Worm (Caenorhabditis elegans) whole organism, mixed stage, embryonic: Measurements from ENCODE around the gene unc-7.

Experiments used
- M03D4.4 ChIP-seq: sonication (generic microtip); optimal IDR thresholded peaks from 2 replicates; lab custom pipeline; 2017; ENCODE audit warnings: mild to moderate bottlenecking, missing genetic modification characterization, missing compliant biosample characterization
- bed-3 ChIP-seq: fragments of 200-800 bp; sonication (Bioruptor generic); optimal IDR thresholded peaks from 3 replicates; lab custom pipeline; 2018; ENCODE audit warnings: mild to moderate bottlenecking, missing genetic modification characterization, moderate library complexity, missing compliant biosample characterization
- blmp-1 ChIP-seq: fragments of 150-350 bp; optimal IDR thresholded peaks from 2 replicates; lab custom pipeline; 2014; ENCODE audit warnings: missing biosample characterization, missing genetic modification characterization
- ceh-39 ChIP-seq: fragments of 150-350 bp; optimal IDR thresholded peaks from 2 replicates; lab custom pipeline; 2014; ENCODE audit warnings: missing biosample characterization, missing genetic modification characterization
- ceh-43 ChIP-seq: fragments of 200-800 bp; sonication (Bioruptor generic); optimal IDR thresholded peaks from 2 replicates; lab custom pipeline; 2018; ENCODE audit warnings: mild to moderate bottlenecking, missing genetic modification characterization, moderate library complexity, missing compliant biosample characterization
- ceh-83 ChIP-seq: fragments of 200-800 bp; sonication (Bioruptor generic); optimal IDR thresholded peaks from 2 replicates; lab custom pipeline; 2018; ENCODE audit warnings: mild to moderate bottlenecking, missing genetic modification characterization, missing compliant biosample characterization
- ces-1 ChIP-seq: fragments of 150-350 bp; optimal IDR thresholded peaks from 2 replicates; lab custom pipeline; 2014; ENCODE audit warnings: missing biosample characterization, missing genetic modification reagents, missing genetic modification characterization
- cnd-1 ChIP-seq: fragments of 200-800 bp; sonication (Bioruptor generic); optimal IDR thresholded peaks from 2 replicates; lab custom pipeline; 2018; ENCODE audit warnings: mild to moderate bottlenecking, missing genetic modification characterization, missing compliant biosample characterization
- drap-1 ChIP-seq: fragments of 200-800 bp; sonication (Bioruptor generic); optimal IDR thresholded peaks from 3 replicates; lab custom pipeline; 2018; ENCODE audit warnings: mild to moderate bottlenecking, missing genetic modification characterization, missing compliant biosample characterization
- elt-1 ChIP-seq: sonication (generic microtip); optimal IDR thresholded peaks from 2 replicates; lab custom pipeline; 2017; ENCODE audit warnings: missing genetic modification characterization, mild to moderate bottlenecking, missing compliant biosample characterization, antibody characterized with exemption, moderate library complexity, borderline replicate concordance; ENCODE audit not compliant: insufficient read depth
- elt-3 ChIP-seq: fragments of 150-350 bp; optimal IDR thresholded peaks from 2 replicates; lab custom pipeline; 2014; ENCODE audit warnings: missing biosample characterization, missing genetic modification characterization
- flh-1 ChIP-seq: fragments of 200-800 bp; sonication (Bioruptor generic); optimal IDR thresholded peaks from 2 replicates; lab custom pipeline; 2018; ENCODE audit warnings: mild to moderate bottlenecking, missing genetic modification characterization, moderate library complexity, missing compliant biosample characterization
- ham-2 ChIP-seq: fragments of 200-800 bp; sonication (Bioruptor generic); optimal IDR thresholded peaks from 2 replicates; lab custom pipeline; 2018; ENCODE audit warnings: mild to moderate bottlenecking, missing genetic modification characterization, missing compliant biosample characterization
- hlh-1 ChIP-seq: fragments of 150-350 bp; optimal IDR thresholded peaks from 2 replicates; lab custom pipeline; 2014; ENCODE audit warnings: missing biosample characterization, missing genetic modification reagents, missing genetic modification characterization
- lin-13 ChIP-seq: fragments of 150-350 bp; optimal IDR thresholded peaks from 2 replicates; lab custom pipeline; 2014; ENCODE audit warnings: missing biosample characterization, missing genetic modification characterization
- lin-32 ChIP-seq: fragments of 200-800 bp; sonication (Bioruptor generic); optimal IDR thresholded peaks from 2 replicates; lab custom pipeline; 2018; ENCODE audit warnings: mild to moderate bottlenecking, missing genetic modification characterization, missing compliant biosample characterization
- lsy-2 ChIP-seq: fragments of 150-350 bp; optimal IDR thresholded peaks from 2 replicates; lab custom pipeline; 2014; ENCODE audit warnings: missing biosample characterization, missing genetic modification characterization
- mab-5 ChIP-seq: fragments of 150-350 bp; optimal IDR thresholded peaks from 2 replicates; lab custom pipeline; 2014; ENCODE audit warnings: missing biosample characterization, missing genetic modification characterization
- mep-1 ChIP-seq: fragments of 150-350 bp; optimal IDR thresholded peaks from 2 replicates; lab custom pipeline; 2017; ENCODE audit warnings: missing biosample characterization, missing genetic modification reagents, missing genetic modification characterization, inconsistent platforms
- mls-2 ChIP-seq: sonication (generic microtip); optimal IDR thresholded peaks from 2 replicates; lab custom pipeline; 2016; ENCODE audit warnings: mild to moderate bottlenecking, missing genetic modification characterization, moderate library complexity, missing compliant biosample characterization
- nhr-12 ChIP-seq: fragments of 150-350 bp; optimal IDR thresholded peaks from 2 replicates; lab custom pipeline; 2014; ENCODE audit warnings: missing biosample characterization, missing genetic modification characterization
- nhr-2 ChIP-seq: fragments of 150-350 bp; optimal IDR thresholded peaks from 2 replicates; lab custom pipeline; 2014; ENCODE audit warnings: missing biosample characterization, missing genetic modification characterization
- nhr-237 ChIP-seq: fragments of 150-350 bp; optimal IDR thresholded peaks from 2 replicates; lab custom pipeline; 2014; ENCODE audit warnings: missing biosample characterization, missing genetic modification characterization
- nhr-28 ChIP-seq: fragments of 150-350 bp; optimal IDR thresholded peaks from 2 replicates; lab custom pipeline; 2014; ENCODE audit warnings: missing biosample characterization, missing genetic modification characterization
- nhr-76 ChIP-seq: sonication (generic microtip); optimal IDR thresholded peaks from 2 replicates; lab custom pipeline; 2017; ENCODE audit warnings: missing biosample characterization, missing genetic modification characterization
- pha-4 ChIP-seq: fragments of 150-350 bp; optimal IDR thresholded peaks from 2 replicates; lab custom pipeline; 2018; ENCODE audit warnings: missing biosample characterization, missing genetic modification reagents, missing genetic modification characterization
- sem-2 ChIP-seq: fragments of 200-800 bp; sonication (Bioruptor generic); optimal IDR thresholded peaks from 2 replicates; lab custom pipeline; 2018; ENCODE audit warnings: mild to moderate bottlenecking, missing genetic modification characterization, missing compliant biosample characterization
- snpc-4 ChIP-seq: fragments of 150-350 bp; optimal IDR thresholded peaks from 2 replicates; lab custom pipeline; 2014; ENCODE audit warnings: missing biosample characterization, missing genetic modification characterization
- sptf-1 ChIP-seq: sonication (generic microtip); optimal IDR thresholded peaks from 2 replicates; lab custom pipeline; 2017; ENCODE audit warnings: mild to moderate bottlenecking, missing genetic modification characterization, moderate library complexity, missing compliant biosample characterization
- tbx-8 ChIP-seq: fragments of 200-800 bp; sonication (Bioruptor generic); optimal IDR thresholded peaks from 2 replicates; lab custom pipeline; 2018; ENCODE audit warnings: mild to moderate bottlenecking, missing genetic modification characterization, moderate library complexity, missing compliant biosample characterization
- unc-120 ChIP-seq: sonication (generic microtip); optimal IDR thresholded peaks from 2 replicates; lab custom pipeline; 2017; ENCODE audit warnings: missing genetic modification characterization, missing compliant biosample characterization; ENCODE audit not compliant: poor library complexity, severe bottlenecking
- unc-39 ChIP-seq: fragments of 150-350 bp; optimal IDR thresholded peaks from 2 replicates; lab custom pipeline; 2014; ENCODE audit warnings: missing biosample characterization, missing genetic modification characterization
- unc-62 ChIP-seq: fragments of 150-350 bp; optimal IDR thresholded peaks from 2 replicates; lab custom pipeline; 2014; ENCODE audit warnings: missing biosample characterization, missing genetic modification reagents, missing genetic modification characterization
- zip-8 ChIP-seq: fragments of 150-350 bp; optimal IDR thresholded peaks from 2 replicates; lab custom pipeline; 2014; ENCODE audit warnings: missing biosample characterization, missing genetic modification characterization
- ztf-11 ChIP-seq: fragments of 150-350 bp; optimal IDR thresholded peaks from 2 replicates; lab custom pipeline; 2014; ENCODE audit warnings: missing biosample characterization, missing genetic modification characterization

unc-7 gene

DNA sequence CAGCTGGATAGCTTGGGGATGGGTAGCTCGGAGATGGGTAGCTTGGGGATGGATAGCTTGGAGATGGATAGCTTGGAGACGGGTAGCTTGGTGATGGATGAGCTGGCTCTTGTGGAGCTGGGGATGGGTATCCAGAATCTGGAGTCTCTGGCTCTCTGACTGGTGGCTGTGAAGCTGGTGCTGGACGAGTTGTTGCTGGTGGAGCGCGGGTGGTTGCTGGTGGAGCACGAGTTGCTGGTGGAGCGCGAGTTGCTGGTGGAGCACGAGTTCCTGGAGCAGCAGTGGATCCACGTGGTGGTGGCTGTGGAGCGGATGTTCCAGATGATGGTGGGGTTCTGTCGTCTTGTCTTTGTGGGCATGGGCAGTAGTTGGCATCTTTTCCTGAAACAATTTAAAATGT is 27.7 kb upstream of the unc-7 start:
- TF ChIP-seq ham-2 (GFP tag; lab: Kevin White, UChicago): no peak
- no peak for TF ChIP-seq sem-2 (GFP tag; lab: Kevin White, UChicago)
- no peak for TF ChIP-seq mep-1 (tag; lab: Kevin White, UChicago)
- no peak for TF ChIP-seq M03D4.4 (tag; lab: Kevin White, UChicago)
- TF ChIP-seq nhr-76 (tag; lab: Kevin White, UChicago): no peak
- TF ChIP-seq lsy-2 (tag; lab: Kevin White, UChicago): no peak
- no peak for TF ChIP-seq lin-32 (GFP tag; lab: Kevin White, UChicago)
- TF ChIP-seq snpc-4 (tag; lab: Kevin White, UChicago): no peak
- TF ChIP-seq cnd-1 (tag; lab: Kevin White, UChicago): no peak
- no peak for TF ChIP-seq hlh-1
- TF ChIP-seq ceh-39: no peak
- TF ChIP-seq drap-1 (GFP tag; lab: Kevin White, UChicago): no peak
- no peak for TF ChIP-seq mls-2 (tag; lab: Kevin White, UChicago)
- TF ChIP-seq elt-1 (tag; lab: Kevin White, UChicago): no peak
- TF ChIP-seq ceh-43: no peak
- TF ChIP-seq pha-4 (tag; lab: Kevin White, UChicago): no peak
- TF ChIP-seq mab-5 (tag; lab: Kevin White, UChicago): no peak
- TF ChIP-seq unc-39 (tag; lab: Kevin White, UChicago): no peak
- no peak for TF ChIP-seq flh-1

DNA sequence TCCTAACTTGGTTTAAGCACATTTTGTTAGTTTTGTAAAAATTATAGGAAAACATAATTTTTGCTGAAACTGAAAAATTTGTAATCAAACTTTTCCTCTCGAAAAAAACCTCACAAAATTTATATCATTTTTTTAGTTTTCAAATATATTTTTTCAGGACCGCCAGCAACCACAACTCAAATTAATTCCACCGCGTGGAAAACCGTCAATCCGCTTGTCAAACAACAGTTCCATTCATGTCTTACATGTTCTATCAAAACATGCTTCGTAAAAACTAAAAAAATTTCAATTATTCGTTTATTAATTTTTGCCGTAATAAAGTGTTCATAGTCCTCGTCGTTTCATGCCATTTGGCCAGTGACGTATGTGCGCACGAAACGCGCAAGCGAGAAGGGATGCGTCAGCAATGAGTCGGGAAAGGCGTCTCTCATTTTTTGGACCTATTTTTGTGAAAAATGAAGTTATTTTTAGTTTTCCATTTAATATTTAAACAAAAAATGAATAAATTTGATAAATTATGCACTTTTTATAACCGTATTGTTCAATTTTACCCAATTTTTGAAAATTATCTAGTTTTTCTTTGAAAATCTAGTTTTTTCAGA is 25.9 kb upstream of the unc-7 start, which contains the start of gene ucr-2.2:
ucr-2.2 (plus strand) TSS at position 602 of the 602 bp plus-strand sequence.
- TF ChIP-seq M03D4.4 (tag; lab: Kevin White, UChicago) (peak; percentile 57), nhr-2 (tag; lab: Kevin White, UChicago) (no peak), blmp-1 (tag; lab: Kevin White, UChicago) (no peak), ceh-43 (peak; percentile 15), nhr-12 (tag; lab: Kevin White, UChicago) (no peak), snpc-4 (tag; lab: Kevin White, UChicago) (no peak), nhr-76 (tag; lab: Kevin White, UChicago) (no peak), flh-1 (no peak), nhr-28 (no peak), pha-4 (tag; lab: Kevin White, UChicago) (no peak), cnd-1 (tag; lab: Kevin White, UChicago) (no peak), nhr-237 (peak; percentile 45), unc-62 (peak; percentile 1), unc-120 (peak; percentile 63), ces-1 (GFP tag; lab: Kevin White, UChicago) (no peak), bed-3 (peak; percentile 36), ceh-39 (no peak), mls-2 (tag; lab: Kevin White, UChicago) (peak; percentile 19), tbx-8 (GFP tag; lab: Kevin White, UChicago) (no peak), elt-3 (no peak), lin-32 (GFP tag; lab: Kevin White, UChicago) (no peak), sem-2 (GFP tag; lab: Kevin White, UChicago) (no peak), elt-1 (tag; lab: Kevin White, UChicago) (no peak), ham-2 (GFP tag; lab: Kevin White, UChicago) (no peak), mep-1 (tag; lab: Kevin White, UChicago) (peak; percentile 73), zip-8 (tag; lab: Kevin White, UChicago) (no peak), unc-39 (tag; lab: Kevin White, UChicago) (no peak), lsy-2 (tag; lab: Kevin White, UChicago) (peak; percentile 56), mab-5 (tag; lab: Kevin White, UChicago) (no peak), hlh-1 (peak; percentile 38), sptf-1 (tag; lab: Kevin White, UChicago) (peak; percentile 70), lin-13 (tag; lab: Kevin White, UChicago) (peak; percentile 67), ceh-83 (GFP tag; lab: Kevin White, UChicago) (no peak), drap-1 (GFP tag; lab: Kevin White, UChicago) (peak; percentile 54), ztf-11 (tag; lab: Kevin White, UChicago) (no peak)

DNA sequence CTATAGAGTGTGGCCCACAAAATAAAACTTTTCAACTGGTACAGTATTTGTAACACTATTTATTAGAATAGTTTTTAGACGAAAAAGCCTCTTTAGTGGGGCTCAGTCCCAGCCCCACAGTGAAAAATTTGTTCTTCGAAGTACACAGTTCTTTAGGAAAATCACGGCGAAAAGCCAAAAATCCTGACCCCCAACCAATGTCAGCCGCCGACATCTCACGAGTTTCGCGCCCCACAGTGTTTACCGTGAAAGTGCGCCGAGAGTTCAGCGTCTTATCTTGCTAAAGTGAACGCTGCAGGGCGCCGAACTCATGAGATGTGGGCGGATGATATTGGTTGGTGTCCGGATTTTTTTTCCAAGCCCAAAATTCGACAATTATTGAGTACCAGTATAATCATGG is 23.4 kb upstream of the unc-7 start:
- TF ChIP-seq mep-1 (tag; lab: Kevin White, UChicago): no peak
- no peak for TF ChIP-seq lin-32 (GFP tag; lab: Kevin White, UChicago)
- no peak for TF ChIP-seq blmp-1 (tag; lab: Kevin White, UChicago)
- TF ChIP-seq mab-5 (tag; lab: Kevin White, UChicago): no peak
- TF ChIP-seq ces-1 (GFP tag; lab: Kevin White, UChicago): no peak
- TF ChIP-seq unc-120: no peak
